Fruit fly (Drosophila melanogaster) whole organism, embryonic: ENCODE measurements around the gene HIP-R.

Experiments used
- Antp ChIP-seq: fragments of 200-800 bp; sonication (Bioruptor generic); optimal IDR thresholded peaks from 3 replicates; lab custom pipeline; 2016; ENCODE audit warnings: missing biosample characterization, missing genetic modification characterization
- Bgb ChIP-seq: fragments of 200-800 bp; sonication (Bioruptor generic); IDR thresholded peaks from 2 replicates; pipeline ENCODE4 v1.3.6; 2022; ENCODE audit warnings: missing biosample characterization, missing genetic modification characterization; ENCODE audit not compliant: partially characterized antibody
- CG10654 ChIP-seq: fragments of 200-800 bp; sonication (Bioruptor generic); optimal IDR thresholded peaks from 2 replicates; lab custom pipeline; 2016; ENCODE audit warnings: missing biosample characterization, missing genetic modification characterization
- CG11456 ChIP-seq: fragments of 200-800 bp; sonication (Bioruptor generic); IDR thresholded peaks from 3 replicates; pipeline ENCODE4 v1.3.6; 2022; ENCODE audit warnings: missing biosample characterization, missing genetic modification characterization
- CG12299 ChIP-seq: fragments of 200-800 bp; sonication (Bioruptor generic); optimal IDR thresholded peaks from 2 replicates; lab custom pipeline; 2018; ENCODE audit warnings: missing biosample characterization, mild to moderate bottlenecking, missing genetic modification characterization
- CG13296 ChIP-seq: fragments of 200-800 bp; sonication (Bioruptor generic); optimal IDR thresholded peaks from 3 replicates; lab custom pipeline; 2018; ENCODE audit warnings: missing biosample characterization, mild to moderate bottlenecking, missing genetic modification characterization
- CG14710 ChIP-seq: fragments of 200-800 bp; sonication (Bioruptor generic); optimal IDR thresholded peaks from 3 replicates; lab custom pipeline; 2019; ENCODE audit warnings: missing biosample characterization, mild to moderate bottlenecking, missing genetic modification characterization, moderate library complexity
- CG18599 ChIP-seq: fragments of 200-800 bp; sonication (Bioruptor generic); optimal IDR thresholded peaks from 3 replicates; lab custom pipeline; 2017; ENCODE audit warnings: missing biosample characterization, missing genetic modification characterization, mild to moderate bottlenecking, moderate library complexity, missing genetic modification reagents
- CG18764 ChIP-seq: fragments of 200-800 bp; sonication (Bioruptor generic); optimal IDR thresholded peaks from 3 replicates; lab custom pipeline; 2016; ENCODE audit warnings: missing biosample characterization, missing genetic modification characterization
- CG2712 ChIP-seq: fragments of 200-800 bp; optimal IDR thresholded peaks from 3 replicates; lab custom pipeline; 2019; ENCODE audit warnings: missing biosample characterization, mild to moderate bottlenecking, missing genetic modification characterization, moderate library complexity
- CG32532 ChIP-seq: fragments of 200-800 bp; sonication (Bioruptor generic); IDR thresholded peaks from 2 replicates; pipeline ENCODE4 v1.3.6; 2022; ENCODE audit warnings: missing biosample characterization, missing genetic modification characterization
- CG32767 ChIP-seq: fragments of 200-800 bp; sonication (Bioruptor generic); IDR thresholded peaks from 2 replicates; pipeline ENCODE4 v1.3.6; 2022; ENCODE audit warnings: missing biosample characterization, missing genetic modification characterization
- CG33557 ChIP-seq: fragments of 200-800 bp; sonication (Bioruptor generic); optimal IDR thresholded peaks from 2 replicates; lab custom pipeline; 2019; ENCODE audit warnings: missing biosample characterization, mild to moderate bottlenecking, missing genetic modification characterization, moderate library complexity
- CG3847 ChIP-seq: fragments of 200-800 bp; sonication (Bioruptor generic); IDR thresholded peaks from 2 replicates; pipeline ENCODE4 v1.3.6; 2022; ENCODE audit warnings: missing biosample characterization, missing genetic modification characterization
- CG4360 ChIP-seq: fragments of 200-800 bp; sonication (Bioruptor generic); IDR thresholded peaks from 2 replicates; pipeline ENCODE4 v1.3.6; 2022; ENCODE audit warnings: missing biosample characterization, missing genetic modification characterization
- CG6272 ChIP-seq: fragments of 200-800 bp; sonication (Bioruptor generic); IDR thresholded peaks from 2 replicates; pipeline ENCODE4 v1.3.6; 2022; ENCODE audit warnings: missing biosample characterization, missing genetic modification characterization
- CG6765 ChIP-seq: fragments of 200-800 bp; sonication (Bioruptor generic); optimal IDR thresholded peaks from 3 replicates; lab custom pipeline; 2017; ENCODE audit warnings: missing biosample characterization, mild to moderate bottlenecking, missing genetic modification characterization
- CG7372 ChIP-seq: fragments of 200-800 bp; sonication (Bioruptor generic); IDR thresholded peaks from 2 replicates; pipeline ENCODE4 v1.3.6; 2022; ENCODE audit warnings: missing biosample characterization, missing genetic modification characterization
- CG7745 ChIP-seq: fragments of 200-800 bp; sonication (Bioruptor generic); optimal IDR thresholded peaks from 2 replicates; lab custom pipeline; 2018; ENCODE audit warnings: missing biosample characterization, mild to moderate bottlenecking, missing genetic modification characterization, moderate library complexity
- CrebB ChIP-seq: fragments of 200-800 bp; sonication (Bioruptor generic); optimal IDR thresholded peaks from 3 replicates; lab custom pipeline; 2018; ENCODE audit warnings: missing biosample characterization, mild to moderate bottlenecking, missing genetic modification characterization
- D19A ChIP-seq: fragments of 200-800 bp; optimal IDR thresholded peaks from 3 replicates; lab custom pipeline; 2019; ENCODE audit warnings: missing biosample characterization, mild to moderate bottlenecking, missing genetic modification characterization, moderate library complexity
- Dfd ChIP-seq, 2 experiments: fragments of >200 bp; optimal IDR thresholded peaks; 2 replicates each; lab custom pipeline; 2017; ENCODE audit warnings: missing biosample characterization in 2 of 2, missing genetic modification characterization in 2 of 2
- Dip3 ChIP-seq: fragments of 200-800 bp; sonication (Bioruptor generic); optimal IDR thresholded peaks from 3 replicates; lab custom pipeline; 2016; ENCODE audit warnings: missing biosample characterization, missing genetic modification characterization
- HLH3B ChIP-seq: fragments of 200-800 bp; sonication (Bioruptor generic); IDR thresholded peaks from 2 replicates; pipeline ENCODE4 v1.3.6; 2022; ENCODE audit warnings: missing biosample characterization, missing genetic modification characterization
- Hmr ChIP-seq: fragments of 200-800 bp; sonication (Bioruptor generic); optimal IDR thresholded peaks from 3 replicates; lab custom pipeline; 2017; ENCODE audit warnings: mild to moderate bottlenecking, missing biosample characterization, missing genetic modification reagents, missing genetic modification characterization
- Hr3 ChIP-seq: fragments of 200-800 bp; sonication (Bioruptor generic); optimal IDR thresholded peaks from 3 replicates; lab custom pipeline; 2016; ENCODE audit warnings: missing biosample characterization, missing genetic modification characterization
- Hr78 ChIP-seq, 2 experiments: fragments of 200-800 bp in 1 of 2; fragments of >200 bp in 1 of 2; sonication (Bioruptor generic) in 1 of 2; optimal IDR thresholded peaks; 2 replicates each; lab custom pipeline; 2017 to 2019; ENCODE audit warnings: missing biosample characterization in 2 of 2, missing genetic modification characterization in 2 of 2, mild to moderate bottlenecking in 1 of 2, moderate library complexity in 1 of 2
- Jarid2 ChIP-seq: fragments of 200-800 bp; sonication (Bioruptor generic); optimal IDR thresholded peaks from 3 replicates; lab custom pipeline; 2017; ENCODE audit warnings: mild to moderate bottlenecking, missing biosample characterization, missing genetic modification reagents, missing genetic modification characterization
- MTF-1 ChIP-seq: fragments of 200-800 bp; sonication (Bioruptor generic); optimal IDR thresholded peaks from 2 replicates; lab custom pipeline; 2018; ENCODE audit warnings: missing biosample characterization, mild to moderate bottlenecking, missing genetic modification characterization, borderline replicate concordance
- Spps ChIP-seq: fragments of 200-800 bp; sonication (Bioruptor generic); optimal IDR thresholded peaks from 2 replicates; lab custom pipeline; 2018; ENCODE audit warnings: missing biosample characterization, mild to moderate bottlenecking, missing genetic modification characterization
- Sry-δ ChIP-seq: fragments of 200-800 bp; sonication (Bioruptor generic); optimal IDR thresholded peaks from 2 replicates; lab custom pipeline; 2016; ENCODE audit warnings: missing biosample characterization, missing genetic modification characterization
- Tbp ChIP-seq: fragments of >200 bp; optimal IDR thresholded peaks from 2 replicates; lab custom pipeline; 2018; ENCODE audit warnings: missing biosample characterization, missing genetic modification characterization
- bowl ChIP-seq: fragments of 200-800 bp; sonication (Bioruptor generic); IDR thresholded peaks from 2 replicates; pipeline ENCODE4 v1.3.6; 2022; ENCODE audit warnings: missing biosample characterization, missing genetic modification characterization
- esg ChIP-seq: fragments of 200-800 bp; sonication (Bioruptor generic); conservative IDR thresholded peaks from 2 replicates; pipeline ENCODE4 v1.3.6; 2022; ENCODE audit warnings: missing biosample characterization, missing genetic modification characterization
- fu2 ChIP-seq: fragments of 200-800 bp; sonication (Bioruptor generic); optimal IDR thresholded peaks from 2 replicates; lab custom pipeline; 2016; ENCODE audit warnings: missing biosample characterization, missing genetic modification characterization
- gce ChIP-seq: fragments of 200-800 bp; sonication (Bioruptor generic); IDR thresholded peaks from 3 replicates; pipeline ENCODE4 v1.3.6; 2022; ENCODE audit warnings: missing biosample characterization, missing genetic modification characterization
- gsb-n ChIP-seq: fragments of 200-800 bp; sonication (Bioruptor generic); optimal IDR thresholded peaks from 3 replicates; lab custom pipeline; 2018; ENCODE audit warnings: missing biosample characterization, mild to moderate bottlenecking, missing genetic modification characterization
- kni ChIP-seq: fragments of 200-800 bp; sonication (Bioruptor generic); optimal IDR thresholded peaks from 3 replicates; lab custom pipeline; 2017; ENCODE audit warnings: mild to moderate bottlenecking, missing biosample characterization, missing genetic modification reagents, missing genetic modification characterization
- lbe ChIP-seq: fragments of 200-800 bp; sonication (Bioruptor generic); optimal IDR thresholded peaks from 2 replicates; lab custom pipeline; 2016; ENCODE audit warnings: missing biosample characterization, mild to moderate bottlenecking, missing genetic modification characterization
- pan ChIP-seq, 4 experiments: fragments of >200 bp in 3 of 4; fragments of 200-800 bp in 1 of 4; sonication (Bioruptor generic) in 1 of 4; optimal IDR thresholded peaks in 3 of 4; IDR thresholded peaks in 1 of 4; 2 replicates each; pipeline versions ENCODE4 v1.3.6 to Lab custom; 2017 to 2022; ENCODE audit warnings: missing biosample characterization in 2 of 4, missing genetic modification characterization in 2 of 4, mixed read lengths in 1 of 4
- pros ChIP-seq: fragments of 200-800 bp; sonication (Bioruptor generic); optimal IDR thresholded peaks from 3 replicates; lab custom pipeline; 2019; ENCODE audit warnings: missing biosample characterization, mild to moderate bottlenecking, missing genetic modification characterization, moderate library complexity
- psq ChIP-seq: fragments of 200-800 bp; sonication (Bioruptor generic); optimal IDR thresholded peaks from 2 replicates; lab custom pipeline; 2017; ENCODE audit warnings: missing biosample characterization, missing genetic modification characterization
- salm ChIP-seq: fragments of 200-800 bp; sonication (Bioruptor generic); optimal IDR thresholded peaks from 2 replicates; lab custom pipeline; 2018; ENCODE audit warnings: missing biosample characterization, mild to moderate bottlenecking, missing genetic modification characterization
- sima ChIP-seq: fragments of 200-800 bp; sonication (Bioruptor generic); optimal IDR thresholded peaks from 2 replicates; lab custom pipeline; 2016; ENCODE audit warnings: missing biosample characterization, missing genetic modification characterization
- sr ChIP-seq: fragments of 200-800 bp; sonication (Bioruptor generic); IDR thresholded peaks from 3 replicates; pipeline ENCODE4 v1.3.6; 2022; ENCODE audit warnings: missing biosample characterization, missing genetic modification characterization
- stc ChIP-seq: fragments of 200-800 bp; sonication (Bioruptor generic); IDR thresholded peaks from 2 replicates; pipeline ENCODE4 v1.3.6; 2022; ENCODE audit warnings: missing biosample characterization, missing genetic modification characterization
- zfh1 ChIP-seq: fragments of 200-800 bp; sonication (Bioruptor generic); IDR thresholded peaks from 3 replicates; pipeline ENCODE4 v1.3.6; 2022; ENCODE audit warnings: missing biosample characterization, missing genetic modification characterization

The HIP-R gene

dm6 chrX:3772811-3773740 is 16.7 kb upstream of the HIP-R start (continued):
- TF ChIP-seq Tbp (GFP tag; lab: Kevin White, UChicago) (no peak), Dfd (GFP tag; optimal IDR thresholded peaks at IDR 0.05; lab: Kevin White, UChicago) (no peak), Dip3 (GFP tag; lab: Kevin White, UChicago) (peak; percentile 64), bowl (GFP tag; lab: Robert Waterston, UW) (no peak), stc (peak; percentile 61), sr (GFP tag; lab: Robert Waterston, UW) (no peak), CrebB (tag; lab: Kevin White, UChicago) (peak; percentile 54), lbe (GFP tag; lab: Kevin White, UChicago) (no peak), gce (peak; percentile 48; the same call in 1 of the 3 replicates), zfh1 (GFP tag; lab: Robert Waterston, UW) (peak; percentile 71), Spps (tag; lab: Kevin White, UChicago) (peak; percentile 26), CG13296 (GFP tag; lab: Kevin White, UChicago) (peak; percentile 85), CG7745 (tag; lab: Kevin White, UChicago) (peak; percentile 53), MTF-1 (no peak), CG32532 (GFP tag; lab: Robert Waterston, UW) (peak; percentile 81), Hmr (GFP tag; lab: Kevin White, UChicago) (peak; percentile 87), CG32767 (GFP tag; lab: Robert Waterston, UW) (peak; percentile 69), CG7372 (GFP tag; lab: Robert Waterston, UW) (peak; percentile 74), Antp (GFP tag; lab: Kevin White, UChicago) (no peak), D19A (tag; lab: Kevin White, UChicago) (peak; percentile 66), Jarid2 (GFP tag; lab: Kevin White, UChicago) (peak; percentile 36), CG33557 (GFP tag; lab: Kevin White, UChicago) (peak; percentile 68), pan (optimal IDR thresholded peaks at IDR 0.05; lab: Kevin White, UChicago) (no peak), pan (GFP tag; optimal IDR thresholded peaks at IDR 0.05 in 1 of 2, IDR thresholded peaks at IDR 0.05 in 1 of 2) (peak in 1 of 2 experiments; percentile 42), fu2 (no peak), esg (peak; percentile 49; the same call in 1 of the 2 replicates), psq (GFP tag; lab: Kevin White, UChicago) (peak; percentile 87), CG10654 (GFP tag; lab: Kevin White, UChicago) (peak; percentile 39), CG14710 (peak; percentile 65), CG12299 (tag; lab: Kevin White, UChicago) (peak; percentile 76), salm (peak; percentile 51), CG6765 (peak; percentile 54), CG18599 (GFP tag; lab: Kevin White, UChicago) (peak; percentile 90), HLH3B (0 out of 2 replicates have a peak, but pooled peaks have one; percentile 16), Hr78 (GFP tag; optimal IDR thresholded peaks at IDR 0.05; lab: Kevin White, UChicago) (peak in 1 of 2 experiments; percentile 20), Hr3 (GFP tag; lab: Kevin White, UChicago) (peak; percentile 49), Bgb (no peak), kni (GFP tag; lab: Kevin White, UChicago) (peak; percentile 94), CG2712 (tag; lab: Kevin White, UChicago) (peak; percentile 83), gsb-n (tag; lab: Kevin White, UChicago) (peak; percentile 76), Sry-δ (GFP tag; lab: Kevin White, UChicago) (peak; percentile 3), pros (GFP tag; lab: Kevin White, UChicago) (peak; percentile 94), CG4360 (GFP tag; lab: Robert Waterston, UW) (peak; percentile 44; the same call in 1 of the 2 replicates), CG18764 (GFP tag; lab: Kevin White, UChicago) (peak; percentile 30), CG3847 (peak; percentile 69; the same call in 1 of the 2 replicates), CG11456 (GFP tag; lab: Robert Waterston, UW) (no peak), CG6272 (GFP tag; lab: Robert Waterston, UW) (peak; percentile 31; the same call in 1 of the 2 replicates), sima (GFP tag; lab: Kevin White, UChicago) (no peak)
